Fruit fly (Drosophila melanogaster): Measurements from ENCODE around the gene Papst2.

The Papst2 gene

dm6 chr3L:17027310-17027709 lies 15.3 kb upstream of the Papst2 start, which contains the start of gene CG7730 (continued):
- TF ChIP-seq CG12744 (GFP tag; optimal IDR thresholded peaks at IDR 0.05): no peak
- no peak for TF ChIP-seq Six4 (GFP tag; optimal IDR thresholded peaks at IDR 0.05)
- no peak for TF ChIP-seq corto (GFP tag; optimal IDR thresholded peaks at IDR 0.05)
- TF ChIP-seq CG5180 (GFP tag; optimal IDR thresholded peaks at IDR 0.05): no peak
- TF ChIP-seq grau (tag; optimal IDR thresholded peaks at IDR 0.05): no peak
- no peak for TF ChIP-seq NFAT (GFP tag; IDR thresholded peaks at IDR 0.05)
- no peak for TF ChIP-seq CrebB (tag; optimal IDR thresholded peaks at IDR 0.05)
- peak; percentile 32; the same call in 1 of the 3 replicates for TF ChIP-seq hb (GFP tag; IDR thresholded peaks at IDR 0.05; ENCODE audit: partially characterized antibody)
- no peak for TF ChIP-seq ERR (GFP tag; optimal IDR thresholded peaks at IDR 0.05)
- peak; percentile 63; the same call in 1 of the 2 replicates for TF ChIP-seq nerfin-2 (GFP tag; IDR thresholded peaks at IDR 0.05; ENCODE audit: partially characterized antibody)

- TF ChIP-seq onecut (GFP tag; IDR thresholded peaks at IDR 0.05): no peak
- no peak for TF ChIP-seq dimm (GFP tag; IDR thresholded peaks at IDR 0.05)
- peak; percentile 74; the same call in 1 of the 4 replicates for TF ChIP-seq chinmo (GFP tag; IDR thresholded peaks at IDR 0.05; ENCODE audit: partially characterized antibody)
- peak; percentile 72 for TF ChIP-seq Med (GFP tag)
- TF ChIP-seq corto (GFP tag; optimal IDR thresholded peaks at IDR 0.05): no peak
- peak; percentile 60 to 76 for TF ChIP-seq Trl (optimal IDR thresholded peaks at IDR 0.05)
- TF ChIP-seq Trl (GFP tag; optimal IDR thresholded peaks at IDR 0.05): no peak
- peak; percentile 1 for TF ChIP-seq Blimp-1 (GFP tag; optimal IDR thresholded peaks at IDR 0.05)
- TF ChIP-seq Deaf1 (tag; optimal IDR thresholded peaks at IDR 0.05): peak; percentile 94
- TF ChIP-seq Six4 (GFP tag; optimal IDR thresholded peaks at IDR 0.05): no peak
- TF ChIP-seq sens (GFP tag): peak; percentile 9
- no peak for TF ChIP-seq Gsc (GFP tag; IDR thresholded peaks at IDR 0.05)
- 0 out of 2 replicates have a peak, but pooled peaks have one; percentile 17 for TF ChIP-seq Rfx (GFP tag; IDR thresholded peaks at IDR 0.05)
- no peak for TF ChIP-seq CG30020 (tag; optimal IDR thresholded peaks at IDR 0.05)
- TF ChIP-seq CrebB (tag; optimal IDR thresholded peaks at IDR 0.05): no peak
- TF ChIP-seq ase (GFP tag; IDR thresholded peaks at IDR 0.05): no peak
- TF ChIP-seq CG11695 (GFP tag; IDR thresholded peaks at IDR 0.05): 0 out of 3 replicates have a peak, but pooled peaks have one; percentile 15
- 0 out of 3 replicates have a peak, but pooled peaks have one; percentile 23 for TF ChIP-seq CG34422 (GFP tag; IDR thresholded peaks at IDR 0.05)
These were observed 10.6 kb upstream of the Papst2 start, which contains the start of gene Ilp8 for dm6 chr3L:17031971-17032370. TSS of gene Ilp8 (minus strand) at chr3L:17032080.

dm6 chr3L:17033309-17033708 lies 9.3 kb upstream of the Papst2 start:
- TF ChIP-seq Med (GFP tag): no peak
- no peak for TF ChIP-seq prd (optimal IDR thresholded peaks at IDR 0.05)
- TF ChIP-seq prd (GFP tag; IDR thresholded peaks at IDR 0.05): no peak
- TF ChIP-seq CG2199 (GFP tag; IDR thresholded peaks at IDR 0.05): 0 out of 3 replicates have a peak, but pooled peaks have one; percentile 32
- TF ChIP-seq gsb-n (tag; optimal IDR thresholded peaks at IDR 0.05): peak; percentile 55
- TF ChIP-seq eyg (GFP tag; optimal IDR thresholded peaks at IDR 0.05): no peak
- no peak for TF ChIP-seq dmrt11E (tag; optimal IDR thresholded peaks at IDR 0.05)
- TF ChIP-seq luna (GFP tag; optimal IDR thresholded peaks at IDR 0.05): no peak
- TF ChIP-seq Hand (GFP tag; optimal IDR thresholded peaks at IDR 0.05): no peak
- no peak for TF ChIP-seq ac (GFP tag; optimal IDR thresholded peaks at IDR 0.05)
- TF ChIP-seq nmo (GFP tag; optimal IDR thresholded peaks at IDR 0.05): peak; percentile 3
- no peak for TF ChIP-seq cato (GFP tag; optimal IDR thresholded peaks at IDR 0.05; ENCODE audit: borderline replicate concordance)
- no peak for TF ChIP-seq ems (GFP tag; optimal IDR thresholded peaks at IDR 0.05)
- TF ChIP-seq CG13424 (tag; optimal IDR thresholded peaks at IDR 0.05): no peak
- TF ChIP-seq CG30431 (GFP tag; optimal IDR thresholded peaks at IDR 0.05): no peak
- TF ChIP-seq bab2 (GFP tag; optimal IDR thresholded peaks at IDR 0.05): no peak
- TF ChIP-seq nau (GFP tag; optimal IDR thresholded peaks at IDR 0.05): no peak
- TF ChIP-seq D19A (tag; optimal IDR thresholded peaks at IDR 0.05): no peak
- no peak for TF ChIP-seq H2.0 (GFP tag; IDR thresholded peaks at IDR 0.05)
- no peak for TF ChIP-seq lov (optimal IDR thresholded peaks at IDR 0.05)
- no peak for TF ChIP-seq lov (GFP tag; IDR thresholded peaks at IDR 0.05)
- no peak for TF ChIP-seq sima (GFP tag; optimal IDR thresholded peaks at IDR 0.05)
- TF ChIP-seq Spps (tag; optimal IDR thresholded peaks at IDR 0.05): peak; percentile 74
- TF ChIP-seq Sox100B (GFP tag; optimal IDR thresholded peaks at IDR 0.05): no peak
- TF ChIP-seq CG9727 (GFP tag; optimal IDR thresholded peaks at IDR 0.05): no peak
- no peak for TF ChIP-seq CG17568 (GFP tag; optimal IDR thresholded peaks at IDR 0.05)

All from whole organism, embryonic.